Worm (Caenorhabditis elegans) whole organism, L1 larva: ENCODE data around the gene R02D5.24.
A peak's percentile ranks its signal among the peaks of the same experiment; 100 is the strongest.

Experiments
- aly-2 ChIP-seq: fragments of 150-350 bp; optimal IDR thresholded peaks from 2 replicates; lab custom pipeline; 2014; ENCODE audit warnings: missing biosample characterization, missing genetic modification characterization
- blmp-1 ChIP-seq: fragments of 150-350 bp; optimal IDR thresholded peaks from 2 replicates; lab custom pipeline; 2014; ENCODE audit warnings: missing biosample characterization, missing genetic modification characterization
- ceh-8 ChIP-seq: fragments of 200-800 bp; sonication (Bioruptor generic); optimal IDR thresholded peaks from 2 replicates; lab custom pipeline; 2018; ENCODE audit warnings: mild to moderate bottlenecking, missing genetic modification characterization, moderate library complexity, missing compliant biosample characterization
- ceh-82 ChIP-seq, 3 experiments: fragments of 150-350 bp in 1 of 3; sonication (generic microtip) in 2 of 3; optimal IDR thresholded peaks; 2 replicates each; lab custom pipeline; 2014 to 2017; ENCODE audit warnings: missing biosample characterization in 3 of 3, missing genetic modification characterization in 3 of 3
- ceh-90 ChIP-seq: sonication (generic microtip); optimal IDR thresholded peaks from 2 replicates; lab custom pipeline; 2016; ENCODE audit warnings: missing genetic modification characterization, missing compliant biosample characterization
- ces-1 ChIP-seq: fragments of 150-350 bp; optimal IDR thresholded peaks from 2 replicates; lab custom pipeline; 2014; ENCODE audit warnings: missing biosample characterization, missing genetic modification reagents, missing genetic modification characterization
- dsc-1 ChIP-seq: sonication (generic microtip); optimal IDR thresholded peaks from 2 replicates; lab custom pipeline; 2016; ENCODE audit warnings: mild to moderate bottlenecking, missing genetic modification characterization, missing compliant biosample characterization
- efl-1 ChIP-seq, 4 experiments: fragments of 150-350 bp; optimal IDR thresholded peaks in 3 of 4; peaks in 1 of 4; 1 replicate in 1 of 4; 2 replicates in 3 of 4; lab custom pipeline; 2014; ENCODE audit warnings: missing biosample characterization in 2 of 4, missing genetic modification characterization in 2 of 4, missing genetic modification reagents in 2 of 4
- efl-3 ChIP-seq: fragments of 200-800 bp; sonication (Bioruptor generic); optimal IDR thresholded peaks from 2 replicates; lab custom pipeline; 2018; ENCODE audit warnings: mild to moderate bottlenecking, missing genetic modification characterization, missing compliant biosample characterization
- egl-27 ChIP-seq, 2 experiments: fragments of 150-350 bp in 1 of 2; sonication (generic microtip); optimal IDR thresholded peaks; 3 replicates each; lab custom pipeline; 2017 to 2018; ENCODE audit warnings: missing biosample characterization in 2 of 2, missing genetic modification characterization in 2 of 2, missing genetic modification reagents in 2 of 2
- ets-5 ChIP-seq: fragments of 200-800 bp; sonication (Bioruptor generic); IDR thresholded peaks from 2 replicates; pipeline ENCODE4 v1.3.6; 2022; ENCODE audit warnings: missing genetic modification characterization, missing compliant biosample characterization
- fkh-8 ChIP-seq: sonication (generic microtip); optimal IDR thresholded peaks from 2 replicates; lab custom pipeline; 2016; ENCODE audit warnings: mild to moderate bottlenecking, missing genetic modification characterization, missing compliant biosample characterization
- hlh-4 ChIP-seq: sonication (generic microtip); optimal IDR thresholded peaks from 2 replicates; lab custom pipeline; 2016; ENCODE audit warnings: mild to moderate bottlenecking, missing genetic modification characterization, missing compliant biosample characterization
- irx-1 ChIP-seq: sonication (generic microtip); optimal IDR thresholded peaks from 2 replicates; lab custom pipeline; 2016; ENCODE audit warnings: missing genetic modification characterization, missing compliant biosample characterization
- isw-1 ChIP-seq: fragments of 200-800 bp; sonication (Bioruptor generic); IDR thresholded peaks from 2 replicates; pipeline ENCODE4 v1.3.6; 2022; ENCODE audit warnings: missing genetic modification characterization, missing compliant biosample characterization
- lin-14 ChIP-seq: fragments of 200-800 bp; sonication (Bioruptor generic); optimal IDR thresholded peaks from 2 replicates; lab custom pipeline; 2018; ENCODE audit warnings: mild to moderate bottlenecking, missing genetic modification characterization, moderate library complexity, missing compliant biosample characterization
- lin-15B ChIP-seq: fragments of 150-350 bp; sonication (generic microtip); optimal IDR thresholded peaks from 3 replicates; lab custom pipeline; 2014; ENCODE audit warnings: missing biosample characterization, missing genetic modification characterization
- lin-39 ChIP-seq: fragments of 150-350 bp; optimal IDR thresholded peaks from 2 replicates; lab custom pipeline; 2014; ENCODE audit warnings: missing biosample characterization, missing genetic modification reagents, missing genetic modification characterization
- lsy-2 ChIP-seq, 2 experiments: fragments of 150-350 bp; optimal IDR thresholded peaks; 2 replicates each; lab custom pipeline; 2014; ENCODE audit warnings: missing biosample characterization in 2 of 2, missing genetic modification characterization in 2 of 2
- mab-9 ChIP-seq: fragments of 200-800 bp; sonication (Bioruptor generic); IDR thresholded peaks from 2 replicates; pipeline ENCODE4 v1.3.6; 2022; ENCODE audit warnings: missing genetic modification reagents, missing genetic modification characterization, missing compliant biosample characterization
- mdl-1 ChIP-seq, 2 experiments: fragments of 150-350 bp; optimal IDR thresholded peaks; 2 replicates each; lab custom pipeline; 2014 to 2017; ENCODE audit warnings: missing biosample characterization in 2 of 2, missing genetic modification characterization in 2 of 2, inconsistent platforms in 1 of 2
- mef-2 ChIP-seq: fragments of 150-350 bp; optimal IDR thresholded peaks from 2 replicates; lab custom pipeline; 2014; ENCODE audit warnings: missing biosample characterization, missing genetic modification characterization
- mep-1 ChIP-seq: fragments of 150-350 bp; optimal IDR thresholded peaks from 2 replicates; lab custom pipeline; 2014; ENCODE audit warnings: missing biosample characterization, missing genetic modification characterization
- nhr-11 ChIP-seq: fragments of 150-350 bp; optimal IDR thresholded peaks from 2 replicates; lab custom pipeline; 2014; ENCODE audit warnings: missing biosample characterization, missing genetic modification characterization
- nhr-12 ChIP-seq: sonication (generic microtip); optimal IDR thresholded peaks from 2 replicates; lab custom pipeline; 2017; ENCODE audit warnings: missing biosample characterization, missing genetic modification characterization
- nhr-237 ChIP-seq: fragments of 150-350 bp; optimal IDR thresholded peaks from 2 replicates; lab custom pipeline; 2014; ENCODE audit warnings: missing biosample characterization, missing genetic modification characterization
- nhr-28 ChIP-seq: fragments of 150-350 bp; optimal IDR thresholded peaks from 2 replicates; lab custom pipeline; 2014; ENCODE audit warnings: missing biosample characterization, missing genetic modification characterization
- nhr-47 ChIP-seq: sonication (generic microtip); optimal IDR thresholded peaks from 2 replicates; lab custom pipeline; 2016; ENCODE audit warnings: mild to moderate bottlenecking, missing genetic modification characterization, moderate library complexity, missing compliant biosample characterization
- nhr-76 ChIP-seq: sonication (generic microtip); optimal IDR thresholded peaks from 2 replicates; lab custom pipeline; 2017; ENCODE audit warnings: missing biosample characterization, missing genetic modification characterization
- nhr-77 ChIP-seq: fragments of 150-350 bp; optimal IDR thresholded peaks from 2 replicates; lab custom pipeline; 2014; ENCODE audit warnings: missing biosample characterization, missing genetic modification characterization
- nhr-85 ChIP-seq: sonication (generic microtip); peaks from one replicate; lab custom pipeline; 2016; ENCODE audit warnings: missing genetic modification characterization, inconsistent platforms, missing compliant biosample characterization
- pag-3 ChIP-seq: sonication (generic microtip); optimal IDR thresholded peaks from 2 replicates; lab custom pipeline; 2017; ENCODE audit warnings: missing genetic modification characterization, mild to moderate bottlenecking, missing compliant biosample characterization, antibody characterized with exemption, borderline replicate concordance; ENCODE audit not compliant: insufficient read depth
- pax-3 ChIP-seq: fragments of 200-800 bp; sonication (Bioruptor generic); optimal IDR thresholded peaks from 2 replicates; lab custom pipeline; 2018; ENCODE audit warnings: mild to moderate bottlenecking, missing genetic modification characterization, moderate library complexity, missing compliant biosample characterization
- snu-23 ChIP-seq: sonication (generic microtip); optimal IDR thresholded peaks from 2 replicates; lab custom pipeline; 2016; ENCODE audit warnings: missing genetic modification characterization, missing compliant biosample characterization
- swsn-7 ChIP-seq: sonication (generic microtip); optimal IDR thresholded peaks from 2 replicates; lab custom pipeline; 2016; ENCODE audit warnings: missing genetic modification characterization, missing compliant biosample characterization
- tbx-2 ChIP-seq: sonication (generic microtip); optimal IDR thresholded peaks from 2 replicates; lab custom pipeline; 2016; ENCODE audit warnings: missing genetic modification characterization, missing compliant biosample characterization
- tlp-1 ChIP-seq: fragments of 150-350 bp; optimal IDR thresholded peaks from 2 replicates; lab custom pipeline; 2014; ENCODE audit warnings: missing biosample characterization, missing genetic modification characterization
- unc-98 ChIP-seq: fragments of 200-800 bp; sonication (Bioruptor generic); IDR thresholded peaks from 2 replicates; pipeline ENCODE4 v1.3.6; 2022; ENCODE audit warnings: missing genetic modification characterization, missing compliant biosample characterization
- vab-15 ChIP-seq: sonication (generic microtip); optimal IDR thresholded peaks from 2 replicates; lab custom pipeline; 2017; ENCODE audit warnings: missing genotype, mild to moderate bottlenecking, missing genetic modification characterization, missing compliant biosample characterization
- xbp-1 ChIP-seq: sonication (generic microtip); optimal IDR thresholded peaks from 2 replicates; lab custom pipeline; 2016; ENCODE audit warnings: missing genetic modification characterization, missing compliant biosample characterization
- zag-1 ChIP-seq: fragments of 150-350 bp; optimal IDR thresholded peaks from 2 replicates; lab custom pipeline; 2014; ENCODE audit warnings: missing biosample characterization, missing genetic modification characterization

Gene R02D5.24

ce11 chrV:14484582-14484981 is 16.6 kb upstream of the R02D5.24 start, which contains the start of gene R02D5.4:
TSS of gene R02D5.4 (minus strand) at chrV:14484682.
- TF ChIP-seq tlp-1 (tag; lab: Kevin White, UChicago) (no peak), nhr-47 (tag; lab: Kevin White, UChicago) (no peak), tbx-2 (tag; lab: Kevin White, UChicago) (no peak), unc-98 (GFP tag; lab: Robert Waterston, UW) (no peak), pag-3 (tag; lab: Kevin White, UChicago) (no peak), nhr-77 (no peak), ceh-90 (tag; lab: Kevin White, UChicago) (no peak), isw-1 (GFP tag; lab: Robert Waterston, UW) (no peak), vab-15 (tag; lab: Kevin White, UChicago) (no peak), mef-2 (tag; lab: Kevin White, UChicago) (no peak), efl-3 (GFP tag; lab: Kevin White, UChicago) (no peak), aly-2 (tag; lab: Kevin White, UChicago) (no peak), swsn-7 (tag; lab: Kevin White, UChicago) (no peak)

ce11 chrV:14491097-14491496 is 10.0 kb upstream of the R02D5.24 start:
- TF ChIP-seq fkh-8 (tag; lab: Kevin White, UChicago) (no peak), lin-14 (GFP tag; lab: Kevin White, UChicago) (peak; percentile 25)

ce11 chrV:14493665-14494064 is 7.5 kb upstream of the R02D5.24 start:
- TF ChIP-seq nhr-77: no peak
- no peak for TF ChIP-seq ets-5 (GFP tag; lab: Robert Waterston, UW)
- TF ChIP-seq egl-27 (tag; optimal IDR thresholded peaks at IDR 0.05; lab: Kevin White, UChicago): no peak
- TF ChIP-seq ces-1: no peak
- no peak for TF ChIP-seq nhr-47 (tag; lab: Kevin White, UChicago)
- no peak for TF ChIP-seq mep-1 (tag; lab: Kevin White, UChicago)
- no peak for TF ChIP-seq lin-15B (tag; lab: Kevin White, UChicago)
- no peak for TF ChIP-seq lsy-2 (tag; optimal IDR thresholded peaks at IDR 0.05; lab: Kevin White, UChicago)
- no peak for TF ChIP-seq blmp-1 (tag; lab: Kevin White, UChicago)
- TF ChIP-seq mef-2 (tag; lab: Kevin White, UChicago): no peak
- no peak for TF ChIP-seq pax-3 (tag; lab: Kevin White, UChicago)
- no peak for TF ChIP-seq mab-9
- no peak for TF ChIP-seq nhr-237 (tag; lab: Kevin White, UChicago)
- TF ChIP-seq zag-1: no peak
- no peak for TF ChIP-seq nhr-28 (tag; lab: Kevin White, UChicago)
- no peak for TF ChIP-seq ceh-82 (tag; optimal IDR thresholded peaks at IDR 0.05; lab: Kevin White, UChicago)
- TF ChIP-seq aly-2 (tag; lab: Kevin White, UChicago): no peak
- no peak for TF ChIP-seq irx-1 (tag; lab: Kevin White, UChicago)
- TF ChIP-seq ceh-8 (GFP tag; lab: Kevin White, UChicago): no peak

ce11 chrV:14495493-14495892 is 5.6 kb upstream of the R02D5.24 start:
- TF ChIP-seq blmp-1 (tag; lab: Kevin White, UChicago) (peak; percentile 94), nhr-11 (tag; lab: Kevin White, UChicago) (no peak), lin-14 (GFP tag; lab: Kevin White, UChicago) (peak; percentile 51)

ce11 chrV:14496446-14496845 is 4.7 kb upstream of the R02D5.24 start:
- TF ChIP-seq xbp-1 (tag; lab: Kevin White, UChicago) (no peak), nhr-85 (tag; lab: Kevin White, UChicago) (peak; percentile 34)

- TF ChIP-seq lin-39 (tag; lab: Kevin White, UChicago) (no peak), hlh-4 (no peak), nhr-12 (tag; lab: Kevin White, UChicago) (no peak), snu-23 (GFP tag; lab: Kevin White, UChicago) (no peak), nhr-11 (tag; lab: Kevin White, UChicago) (no peak), mdl-1 (tag; optimal IDR thresholded peaks at IDR 0.05; lab: Kevin White, UChicago) (no peak), blmp-1 (tag; lab: Kevin White, UChicago) (peak; percentile 2), nhr-76 (tag; lab: Kevin White, UChicago) (no peak), dsc-1 (tag; lab: Kevin White, UChicago) (no peak), efl-1 (optimal IDR thresholded peaks at IDR 0.05; lab: Kevin White, UChicago) (no peak), efl-1 (GFP tag; optimal IDR thresholded peaks at IDR 0.05 in 1 of 2; lab: Kevin White, UChicago) (peak in 1 of 2 experiments; percentile 50)
- TF ChIP-seq, all 84 proteins: peak for 2
Measured at ce11 chrV:14498204-14498603, 2.9 kb upstream of the R02D5.24 start.
